Worm (Caenorhabditis elegans): Measurements from ENCODE around the gene ZK666.15.

The ZK666.15 gene

ce11 chrII:10456979-10457378 lies 29.9 kb upstream of the ZK666.15 start, which contains the start of gene ZK673.11:
ZK673.11 (plus strand) TSS chrII:10457279.
- TF ChIP-seq eor-1 (tag; optimal IDR thresholded peaks at IDR 0.05) (no peak), nfya-1 (tag; optimal IDR thresholded peaks at IDR 0.05; ENCODE audit: insufficient read depth) (no peak), ztf-4 (tag; optimal IDR thresholded peaks at IDR 0.05) (no peak), lin-39 (tag; optimal IDR thresholded peaks at IDR 0.05) (no peak)

ce11 chrII:10461207-10461606 lies 25.6 kb upstream of the ZK666.15 start, which contains the start of gene ZK673.5:
ZK673.5 (plus strand) TSS chrII:10461507.
- TF ChIP-seq skn-1 (tag; optimal IDR thresholded peaks at IDR 0.05) (no peak), pqm-1 (tag; optimal IDR thresholded peaks at IDR 0.05) (no peak), R02D3.7 (tag; optimal IDR thresholded peaks at IDR 0.05) (no peak), ceh-82 (tag; optimal IDR thresholded peaks at IDR 0.05) (no peak), nhr-76 (tag; optimal IDR thresholded peaks at IDR 0.05) (no peak), sea-2 (GFP tag; optimal IDR thresholded peaks at IDR 0.05) (no peak)

ce11 chrII:10464230-10464920 lies 22.5 kb upstream of the ZK666.15 start, which contains the start of the genes ZK673.6 and sdz-37:
ZK673.6 (minus strand) TSS chrII:10464330.
sdz-37 (plus strand) TSS chrII:10464870.
- TF ChIP-seq nhr-28 (tag; optimal IDR thresholded peaks at IDR 0.05) (no peak), egl-5 (tag; optimal IDR thresholded peaks at IDR 0.05) (no peak), elt-3 (tag; optimal IDR thresholded peaks at IDR 0.05) (no peak), ZK546.5 (tag; optimal IDR thresholded peaks at IDR 0.05) (no peak), nhr-12 (tag; optimal IDR thresholded peaks at IDR 0.05) (no peak), pqm-1 (tag; optimal IDR thresholded peaks at IDR 0.05) (no peak)

ce11 chrII:10466552-10466951 lies 20.3 kb upstream of the ZK666.15 start, which contains the start of gene tnc-2:
tnc-2 (plus strand) TSS chrII:10466852.
- TF ChIP-seq eor-1 (tag; optimal IDR thresholded peaks at IDR 0.05) (no peak), elt-2 (tag; optimal IDR thresholded peaks at IDR 0.05) (no peak)

ce11 chrII:10470159-10470558 lies 16.7 kb upstream of the ZK666.15 start, which contains the start of gene clec-143:
clec-143 (minus strand) TSS chrII:10470297.
- TF ChIP-seq ZK546.5 (tag; optimal IDR thresholded peaks at IDR 0.05) = no peak
- TF ChIP-seq sea-2 (GFP tag; optimal IDR thresholded peaks at IDR 0.05) = no peak
- TF ChIP-seq elt-3 (tag; optimal IDR thresholded peaks at IDR 0.05) = no peak
- TF ChIP-seq ama-1 (optimal IDR thresholded peaks at IDR 0.05) = no peak
- TF ChIP-seq jun-1 (tag; optimal IDR thresholded peaks at IDR 0.05) = no peak
- no peak for TF ChIP-seq egl-27 (tag; optimal IDR thresholded peaks at IDR 0.05)
- no peak for TF ChIP-seq skn-1 (tag; optimal IDR thresholded peaks at IDR 0.05)
- peak; percentile 59 for TF ChIP-seq elt-2 (tag; optimal IDR thresholded peaks at IDR 0.05)

ce11 chrII:10471247-10471646 lies 15.6 kb upstream of the ZK666.15 start, which contains the start of gene ZK666.1:
ZK666.1 (minus strand) TSS chrII:10471347.
- no peak for TF ChIP-seq nhr-28 (tag; optimal IDR thresholded peaks at IDR 0.05)
- no peak for TF ChIP-seq hmg-11 (tag; optimal IDR thresholded peaks at IDR 0.05)
- no peak for TF ChIP-seq nhr-11 (tag; optimal IDR thresholded peaks at IDR 0.05)
- no peak for TF ChIP-seq nhr-77 (tag; optimal IDR thresholded peaks at IDR 0.05)
- TF ChIP-seq ceh-28 (tag; optimal IDR thresholded peaks at IDR 0.05) = no peak

ce11 chrII:10471790-10472189 lies 15.0 kb upstream of the ZK666.15 start, which contains the start of gene ZK666.2:
ZK666.2 (minus strand) TSS chrII:10471890.
- TF ChIP-seq ama-1 (optimal IDR thresholded peaks at IDR 0.05) = no peak
- TF ChIP-seq mml-1 (tag; optimal IDR thresholded peaks at IDR 0.05) = no peak
- TF ChIP-seq nhr-43 (tag; optimal IDR thresholded peaks at IDR 0.05; ENCODE audit: poor library complexity, severe bottlenecking) = no peak
- TF ChIP-seq elt-2 (tag; optimal IDR thresholded peaks at IDR 0.05) = no peak
- no peak for TF ChIP-seq lin-15B (tag; optimal IDR thresholded peaks at IDR 0.05)

- TF ChIP-seq hmg-11 (tag; optimal IDR thresholded peaks at IDR 0.05) (no peak), nhr-11 (tag; optimal IDR thresholded peaks at IDR 0.05) (no peak), lsy-12 (tag; optimal IDR thresholded peaks at IDR 0.05) (no peak), fkh-10 (GFP tag; optimal IDR thresholded peaks at IDR 0.05) (no peak), daf-12 (tag; optimal IDR thresholded peaks at IDR 0.05) (no peak), ceh-28 (tag; optimal IDR thresholded peaks at IDR 0.05) (no peak), R02D3.7 (tag; optimal IDR thresholded peaks at IDR 0.05) (no peak), skn-1 (tag; optimal IDR thresholded peaks at IDR 0.05) (no peak), zag-1 (tag; optimal IDR thresholded peaks at IDR 0.05) (no peak), tbx-2 (tag; optimal IDR thresholded peaks at IDR 0.05) (no peak), ceh-9 (tag; optimal IDR thresholded peaks at IDR 0.05) (no peak), ceh-16 (tag; optimal IDR thresholded peaks at IDR 0.05) (no peak), nhr-237 (tag; optimal IDR thresholded peaks at IDR 0.05) (no peak), nhr-28 (tag; optimal IDR thresholded peaks at IDR 0.05) (no peak), mml-1 (tag; optimal IDR thresholded peaks at IDR 0.05) (no peak), ama-1 (optimal IDR thresholded peaks at IDR 0.05) (no peak)
Measured at ce11 chrII:10476039-10476438, 10.8 kb upstream of the ZK666.15 start, which contains the start of gene clec-58. clec-58 (minus strand) TSS chrII:10476139.
